Fruit fly (Drosophila melanogaster) whole organism, adult: Measurements from ENCODE around the gene CG10154.

Source experiments
- CG11617 ChIP-seq: fragments of 200-800 bp; sonication (Bioruptor generic); optimal IDR thresholded peaks from 2 replicates; lab custom pipeline; 2017; ENCODE audit warnings: mild to moderate bottlenecking, missing biosample characterization, missing genetic modification reagents, missing genetic modification characterization
- CG12768 ChIP-seq: fragments of 200-800 bp; sonication (Bioruptor generic); optimal IDR thresholded peaks from 2 replicates; lab custom pipeline; 2017; ENCODE audit warnings: missing biosample characterization, missing genetic modification characterization, mild to moderate bottlenecking, moderate library complexity, missing genetic modification reagents
- CG33017 ChIP-seq: fragments of 200-800 bp; sonication (Bioruptor generic); optimal IDR thresholded peaks from 2 replicates; lab custom pipeline; 2018; ENCODE audit warnings: missing biosample characterization, mild to moderate bottlenecking, missing genetic modification characterization, moderate library complexity
- CG5204 ChIP-seq: fragments of 200-800 bp; sonication (Bioruptor generic); optimal IDR thresholded peaks from 2 replicates; lab custom pipeline; 2016; ENCODE audit warnings: missing biosample characterization, missing genetic modification characterization
- CG7045 ChIP-seq: fragments of 200-800 bp; sonication (Bioruptor generic); optimal IDR thresholded peaks from 2 replicates; lab custom pipeline; 2017; ENCODE audit warnings: missing biosample characterization, mild to moderate bottlenecking, missing genetic modification characterization
- CG7101 ChIP-seq: fragments of 200-800 bp; sonication (Bioruptor generic); optimal IDR thresholded peaks from 2 replicates; lab custom pipeline; 2018; ENCODE audit warnings: missing biosample characterization, mild to moderate bottlenecking, missing genetic modification characterization, moderate library complexity
- Clk ChIP-seq: fragments of 200-800 bp; sonication (Bioruptor generic); optimal IDR thresholded peaks from 2 replicates; lab custom pipeline; 2017; ENCODE audit warnings: missing biosample characterization, missing genetic modification characterization
- Crg-1 ChIP-seq: fragments of 200-800 bp; sonication (Bioruptor generic); optimal IDR thresholded peaks from 2 replicates; lab custom pipeline; 2016; ENCODE audit warnings: missing biosample characterization, missing genetic modification characterization
- bab1 ChIP-seq: fragments of 200-800 bp; sonication (Bioruptor generic); optimal IDR thresholded peaks from 3 replicates; lab custom pipeline; 2019; ENCODE audit warnings: missing biosample characterization, mild to moderate bottlenecking, missing genetic modification characterization, moderate library complexity
- cic ChIP-seq: fragments of 200-800 bp; sonication (Bioruptor generic); optimal IDR thresholded peaks from 2 replicates; lab custom pipeline; 2017; ENCODE audit warnings: missing biosample characterization, mild to moderate bottlenecking, missing genetic modification characterization, moderate library complexity
- cnc ChIP-seq, 2 experiments: fragments of >200 bp; optimal IDR thresholded peaks; 2 replicates each; lab custom pipeline; 2017
- kay ChIP-seq: fragments of 200-800 bp; sonication (Bioruptor generic); peaks from one replicate; lab custom pipeline; 2016; ENCODE audit warnings: missing biosample characterization, missing genetic modification characterization, borderline replicate concordance
- tj ChIP-seq: fragments of 200-800 bp; sonication (Bioruptor generic); optimal IDR thresholded peaks from 3 replicates; lab custom pipeline; 2017; ENCODE audit warnings: missing biosample characterization, mild to moderate bottlenecking, missing genetic modification characterization, moderate library complexity
- toe ChIP-seq: fragments of 200-800 bp; sonication (Bioruptor generic); optimal IDR thresholded peaks from 2 replicates; lab custom pipeline; 2016; ENCODE audit warnings: missing biosample characterization, missing genetic modification characterization

- TF ChIP-seq CG7101 (tag; lab: Kevin White, UChicago) (no peak), kay (no peak), CG5204 (GFP tag; lab: Kevin White, UChicago) (no peak), toe (GFP tag; lab: Kevin White, UChicago) (no peak), CG7045 (GFP tag; lab: Kevin White, UChicago) (no peak), tj (no peak), Clk (no peak), cic (no peak), cnc (optimal IDR thresholded peaks at IDR 0.05; lab: Kevin White, UChicago) (no peak), CG33017 (tag; lab: Kevin White, UChicago) (no peak), Crg-1 (GFP tag; lab: Kevin White, UChicago) (no peak), CG11617 (no peak), CG12768 (no peak), bab1 (GFP tag; lab: Kevin White, UChicago) (no peak)
These were observed 3.4 kb downstream of the CG10154 start for dm6 chr3L:13433522-13433921.
